Worm (Caenorhabditis elegans) whole organism, L3 larva: Measurements from ENCODE around the gene par-3.

Source experiments
- R02D3.7 ChIP-seq: fragments of 150-350 bp; optimal IDR thresholded peaks from 2 replicates; lab custom pipeline; 2014; ENCODE audit warnings: missing biosample characterization, missing genetic modification characterization
- aly-2 ChIP-seq: fragments of 150-350 bp; optimal IDR thresholded peaks from 2 replicates; lab custom pipeline; 2014; ENCODE audit warnings: missing biosample characterization, missing genetic modification characterization
- ceh-16 ChIP-seq: sonication (generic microtip); optimal IDR thresholded peaks from 2 replicates; lab custom pipeline; 2017; ENCODE audit warnings: missing biosample characterization, missing genetic modification characterization
- ceh-28 ChIP-seq: fragments of 150-350 bp; optimal IDR thresholded peaks from 2 replicates; lab custom pipeline; 2014; ENCODE audit warnings: missing biosample characterization, missing genetic modification reagents, missing genetic modification characterization
- ceh-9 ChIP-seq: sonication (generic microtip); optimal IDR thresholded peaks from 2 replicates; lab custom pipeline; 2018; ENCODE audit warnings: missing biosample characterization, missing genetic modification characterization
- daf-12 ChIP-seq: fragments of 150-350 bp; optimal IDR thresholded peaks from 2 replicates; lab custom pipeline; 2014; ENCODE audit warnings: missing biosample characterization, missing genetic modification reagents, missing genetic modification characterization
- egl-27 ChIP-seq: sonication (generic microtip); optimal IDR thresholded peaks from 4 replicates; lab custom pipeline; 2017; ENCODE audit warnings: missing biosample characterization, missing genetic modification reagents, missing genetic modification characterization
- egl-5 ChIP-seq: fragments of 150-350 bp; optimal IDR thresholded peaks from 2 replicates; lab custom pipeline; 2017; ENCODE audit warnings: missing biosample characterization, missing genetic modification reagents, missing genetic modification characterization, inconsistent platforms
- elt-1 ChIP-seq: fragments of 150-350 bp; optimal IDR thresholded peaks from 2 replicates; lab custom pipeline; 2014; ENCODE audit warnings: missing biosample characterization, missing genetic modification characterization
- elt-2 ChIP-seq: sonication (generic microtip); optimal IDR thresholded peaks from 2 replicates; lab custom pipeline; 2016; ENCODE audit warnings: missing genetic modification reagents, mild to moderate bottlenecking, missing genetic modification characterization, missing compliant biosample characterization
- elt-3 ChIP-seq, 3 experiments: fragments of 150-350 bp in 1 of 3; sonication (generic microtip) in 2 of 3; optimal IDR thresholded peaks; 2 replicates in 2 of 3; 4 replicates in 1 of 3; lab custom pipeline; 2014 to 2017; ENCODE audit warnings: missing biosample characterization in 3 of 3, missing genetic modification characterization in 3 of 3
- fkh-10 ChIP-seq: sonication (generic microtip); optimal IDR thresholded peaks from 2 replicates; lab custom pipeline; 2017; ENCODE audit warnings: missing biosample characterization, missing genetic modification reagents, missing genetic modification characterization
- fkh-2 ChIP-seq: fragments of 150-350 bp; optimal IDR thresholded peaks from 2 replicates; lab custom pipeline; 2014; ENCODE audit warnings: missing biosample characterization, missing genetic modification reagents, missing genetic modification characterization
- fos-1 ChIP-seq: fragments of 150-350 bp; optimal IDR thresholded peaks from 2 replicates; lab custom pipeline; 2014; ENCODE audit warnings: missing biosample characterization, missing genetic modification characterization
- hmg-11 ChIP-seq: sonication (generic microtip); optimal IDR thresholded peaks from 2 replicates; lab custom pipeline; 2016; ENCODE audit warnings: missing genetic modification characterization, missing compliant biosample characterization
- jun-1 ChIP-seq: fragments of 150-350 bp; optimal IDR thresholded peaks from 2 replicates; lab custom pipeline; 2014; ENCODE audit warnings: missing biosample characterization, missing genetic modification reagents, missing genetic modification characterization
- lin-15B ChIP-seq: fragments of 150-350 bp; optimal IDR thresholded peaks from 2 replicates; lab custom pipeline; 2014; ENCODE audit warnings: missing biosample characterization, missing genetic modification characterization
- lin-39 ChIP-seq: fragments of 150-350 bp; optimal IDR thresholded peaks from 2 replicates; lab custom pipeline; 2018; ENCODE audit warnings: missing biosample characterization, missing genetic modification reagents, missing genetic modification characterization
- mdl-1 ChIP-seq: fragments of 150-350 bp; optimal IDR thresholded peaks from 2 replicates; lab custom pipeline; 2014; ENCODE audit warnings: missing biosample characterization, missing genetic modification characterization
- nfya-1 ChIP-seq: sonication (generic microtip); optimal IDR thresholded peaks from 2 replicates; lab custom pipeline; 2017; ENCODE audit warnings: missing genetic modification characterization, mild to moderate bottlenecking, missing compliant biosample characterization, antibody characterized with exemption, moderate library complexity; ENCODE audit not compliant: insufficient read depth
- nhr-11 ChIP-seq: fragments of 150-350 bp; optimal IDR thresholded peaks from 2 replicates; lab custom pipeline; 2014; ENCODE audit warnings: missing biosample characterization, missing genetic modification characterization
- nhr-23 ChIP-seq: fragments of 150-350 bp; optimal IDR thresholded peaks from 2 replicates; lab custom pipeline; 2014; ENCODE audit warnings: missing biosample characterization, missing genetic modification reagents, missing genetic modification characterization
- nhr-237 ChIP-seq: fragments of 150-350 bp; optimal IDR thresholded peaks from 2 replicates; lab custom pipeline; 2014; ENCODE audit warnings: missing biosample characterization, missing genetic modification characterization
- nhr-28 ChIP-seq: fragments of 150-350 bp; optimal IDR thresholded peaks from 2 replicates; lab custom pipeline; 2014; ENCODE audit warnings: missing biosample characterization, missing genetic modification characterization
- nhr-76 ChIP-seq: fragments of 150-350 bp; sonication (generic microtip); optimal IDR thresholded peaks from 5 replicates; lab custom pipeline; 2014; ENCODE audit warnings: missing biosample characterization, missing genetic modification characterization
- nhr-77 ChIP-seq: fragments of 150-350 bp; optimal IDR thresholded peaks from 2 replicates; lab custom pipeline; 2014; ENCODE audit warnings: missing biosample characterization, missing genetic modification characterization
- pha-4 ChIP-seq: fragments of 150-350 bp; optimal IDR thresholded peaks from 2 replicates; lab custom pipeline; 2014; ENCODE audit warnings: missing biosample characterization, missing genetic modification reagents, missing genetic modification characterization
- pqm-1 ChIP-seq: fragments of 150-350 bp; optimal IDR thresholded peaks from 2 replicates; lab custom pipeline; 2017; ENCODE audit warnings: missing biosample characterization, missing genetic modification characterization, inconsistent platforms
- sea-2 ChIP-seq: fragments of 150-350 bp; sonication (generic microtip); optimal IDR thresholded peaks from 4 replicates; lab custom pipeline; 2014; ENCODE audit warnings: missing biosample characterization, missing genetic modification reagents, missing genetic modification characterization
- snpc-4 ChIP-seq: fragments of 150-350 bp; optimal IDR thresholded peaks from 2 replicates; lab custom pipeline; 2014; ENCODE audit warnings: missing biosample characterization, missing genetic modification characterization
- tbx-2 ChIP-seq: sonication (generic microtip); optimal IDR thresholded peaks from 2 replicates; lab custom pipeline; 2016; ENCODE audit warnings: mild to moderate bottlenecking, missing genetic modification characterization, missing compliant biosample characterization
- unc-39 ChIP-seq: sonication (generic microtip); optimal IDR thresholded peaks from 4 replicates; lab custom pipeline; 2017; ENCODE audit warnings: missing biosample characterization, missing genetic modification characterization
- unc-62 ChIP-seq: fragments of 150-350 bp; sonication (generic microtip); optimal IDR thresholded peaks from 4 replicates; lab custom pipeline; 2014; ENCODE audit warnings: missing biosample characterization, missing genetic modification reagents, missing genetic modification characterization
- zag-1 ChIP-seq: fragments of 150-350 bp; optimal IDR thresholded peaks from 2 replicates; lab custom pipeline; 2014; ENCODE audit warnings: missing biosample characterization, missing genetic modification characterization
- ztf-11 ChIP-seq: fragments of 150-350 bp; optimal IDR thresholded peaks from 2 replicates; lab custom pipeline; 2014; ENCODE audit warnings: missing biosample characterization, missing genetic modification characterization
- ztf-4 ChIP-seq: fragments of 150-350 bp; optimal IDR thresholded peaks from 2 replicates; lab custom pipeline; 2014; ENCODE audit warnings: missing biosample characterization, missing genetic modification characterization

Gene par-3

ce11 chrIII:5691826-5692225 lies 27.8 kb downstream of the par-3 start:
- TF ChIP-seq nhr-11 (tag; lab: Kevin White, UChicago) (no peak), unc-62 (GFP tag; lab: Kevin White, UChicago) (no peak), mdl-1 (tag; lab: Kevin White, UChicago) (no peak), daf-12 (tag; lab: Kevin White, UChicago) (no peak), elt-2 (no peak), elt-3 (tag; optimal IDR thresholded peaks at IDR 0.05; lab: Kevin White, UChicago) (no peak), pqm-1 (no peak)

ce11 chrIII:5692690-5693089 lies 28.7 kb downstream of the par-3 start, which contains the start of the genes abi-1 and arle-14:
Gene abi-1, minus strand, starts transcription at chrIII:5692740.
Gene arle-14, plus strand, starts transcription at chrIII:5692906.
- no peak for TF ChIP-seq fkh-10 (GFP tag; lab: Kevin White, UChicago)
- peak; percentile 39 for TF ChIP-seq pha-4 (tag; lab: Kevin White, UChicago)
- TF ChIP-seq lin-39 (tag; lab: Kevin White, UChicago): no peak
- no peak for TF ChIP-seq ceh-28 (tag; lab: Kevin White, UChicago)
- no peak for TF ChIP-seq ztf-11 (tag; lab: Kevin White, UChicago)
- TF ChIP-seq sea-2 (GFP tag; lab: Kevin White, UChicago): no peak
- peak; percentile 35 for TF ChIP-seq nfya-1 (tag; lab: Kevin White, UChicago)
- peak; percentile 17 for TF ChIP-seq hmg-11 (tag; lab: Kevin White, UChicago)
- TF ChIP-seq R02D3.7 (tag; lab: Kevin White, UChicago): peak; percentile 15
- no peak for TF ChIP-seq lin-15B
- no peak for TF ChIP-seq nhr-28
- no peak for TF ChIP-seq pqm-1
- TF ChIP-seq fos-1 (tag; lab: Kevin White, UChicago): no peak

- no peak for TF ChIP-seq hmg-11 (tag; lab: Kevin White, UChicago)
- no peak for TF ChIP-seq unc-39
- TF ChIP-seq ztf-11 (tag; lab: Kevin White, UChicago): no peak
- TF ChIP-seq nhr-237 (tag; lab: Kevin White, UChicago): no peak
- TF ChIP-seq nfya-1 (tag; lab: Kevin White, UChicago): no peak
- TF ChIP-seq aly-2 (tag; lab: Kevin White, UChicago): no peak
- TF ChIP-seq tbx-2: no peak
- no peak for TF ChIP-seq sea-2 (GFP tag; lab: Kevin White, UChicago)
- no peak for TF ChIP-seq daf-12 (tag; lab: Kevin White, UChicago)
- no peak for TF ChIP-seq egl-27 (tag; lab: Kevin White, UChicago)
- TF ChIP-seq nhr-76: no peak
- no peak for TF ChIP-seq ceh-16 (tag; lab: Kevin White, UChicago)
- no peak for TF ChIP-seq elt-1 (tag; lab: Kevin White, UChicago)
These were observed 29.7 kb downstream of the par-3 start, which contains the start of gene B0336.13 for ce11 chrIII:5693736-5694135. Gene B0336.13, plus strand, starts transcription at chrIII:5694036.

ce11 chrIII:5697266-5697665 lies 33.2 kb downstream of the par-3 start, which contains the start of gene B0336.7:
Gene B0336.7, minus strand, starts transcription at chrIII:5697366.
- TF ChIP-seq fos-1 (tag; lab: Kevin White, UChicago): no peak
- TF ChIP-seq tbx-2: no peak
- TF ChIP-seq nhr-76: no peak
- no peak for TF ChIP-seq ceh-9 (tag; lab: Kevin White, UChicago)
- no peak for TF ChIP-seq zag-1
- no peak for TF ChIP-seq nhr-77
- no peak for TF ChIP-seq ztf-4 (tag; lab: Kevin White, UChicago)
- TF ChIP-seq fkh-2: no peak
- TF ChIP-seq ceh-28 (tag; lab: Kevin White, UChicago): no peak
- TF ChIP-seq jun-1 (tag; lab: Kevin White, UChicago): no peak

- TF ChIP-seq tbx-2 (no peak), nhr-237 (tag; lab: Kevin White, UChicago) (no peak), lin-39 (tag; lab: Kevin White, UChicago) (peak; percentile 30), egl-27 (tag; lab: Kevin White, UChicago) (no peak), snpc-4 (tag; lab: Kevin White, UChicago) (peak; percentile 79), nhr-23 (tag; lab: Kevin White, UChicago) (peak; percentile 12), pha-4 (tag; lab: Kevin White, UChicago) (peak; percentile 60), nfya-1 (tag; lab: Kevin White, UChicago) (peak; percentile 53), hmg-11 (tag; lab: Kevin White, UChicago) (peak; percentile 27), egl-5 (tag; lab: Kevin White, UChicago) (peak; percentile 21), elt-2 (peak; percentile 5), lin-15B (peak; percentile 46)
These were observed 34.1 kb downstream of the par-3 start, which contains the start of the genes lgg-3 and rgs-5 for ce11 chrIII:5697963-5698730. Gene lgg-3, minus strand, starts transcription at chrIII:5698013. Gene rgs-5, plus strand, starts transcription at chrIII:5698555.
